Worm (Caenorhabditis elegans) whole organism, dauer: ENCODE measurements around the gene nrf-6.

Experiments used
- unc-62 ChIP-seq: sonication (generic microtip); optimal IDR thresholded peaks from 2 replicates; lab custom pipeline; 2017; ENCODE audit warnings: missing biosample characterization, missing genetic modification reagents, missing genetic modification characterization

nrf-6 gene

ce11 chrII:8032657-8033056 is at the start of gene nrf-6:
TSS of gene nrf-6 (minus strand) at chrII:8032708.
- TF ChIP-seq unc-62 (GFP tag; lab: Kevin White, UChicago), result no peak

DNA sequence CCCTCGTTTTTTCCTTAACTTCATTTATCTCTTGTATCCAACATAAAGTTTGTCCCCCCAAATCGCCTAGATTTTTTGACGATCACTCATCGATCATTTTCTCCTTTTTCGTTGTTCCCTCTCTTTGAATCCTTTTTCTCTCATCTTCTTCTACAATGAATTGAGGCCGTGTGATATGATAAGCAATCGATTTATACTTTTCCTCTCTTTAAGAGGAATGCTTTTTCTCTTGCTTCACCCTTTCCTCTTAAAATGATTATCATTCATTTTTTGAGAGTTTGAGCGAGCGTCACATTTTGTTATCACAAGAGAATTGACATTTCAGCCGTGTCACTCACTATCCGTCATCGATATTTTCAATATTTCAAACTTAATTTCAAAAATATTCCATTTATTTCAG is 45.5 kb upstream of the nrf-6 start, which contains the start of gene K02C4.5:
K02C4.5 (plus strand) TSS at position 395 of the 400 bp plus-strand sequence.
- TF ChIP-seq unc-62 (GFP tag; lab: Kevin White, UChicago), result no peak

ce11 chrII:8075324-8075810 is 42.9 kb upstream of the nrf-6 start, which contains the start of gene K02C4.2:
TSS of gene K02C4.2 (plus strand) at chrII:8075760.
- TF ChIP-seq unc-62 (GFP tag; lab: Kevin White, UChicago), result no peak

ce11 chrII:8074058-8074457 is 41.5 kb upstream of the nrf-6 start:
- TF ChIP-seq unc-62 (GFP tag; lab: Kevin White, UChicago), result no peak

ce11 chrII:8073222-8073621 is 40.7 kb upstream of the nrf-6 start, which contains the start of gene gpcp-2:
TSS of gene gpcp-2 (minus strand) at chrII:8073374.
- TF ChIP-seq unc-62 (GFP tag; lab: Kevin White, UChicago), result no peak

DNA sequence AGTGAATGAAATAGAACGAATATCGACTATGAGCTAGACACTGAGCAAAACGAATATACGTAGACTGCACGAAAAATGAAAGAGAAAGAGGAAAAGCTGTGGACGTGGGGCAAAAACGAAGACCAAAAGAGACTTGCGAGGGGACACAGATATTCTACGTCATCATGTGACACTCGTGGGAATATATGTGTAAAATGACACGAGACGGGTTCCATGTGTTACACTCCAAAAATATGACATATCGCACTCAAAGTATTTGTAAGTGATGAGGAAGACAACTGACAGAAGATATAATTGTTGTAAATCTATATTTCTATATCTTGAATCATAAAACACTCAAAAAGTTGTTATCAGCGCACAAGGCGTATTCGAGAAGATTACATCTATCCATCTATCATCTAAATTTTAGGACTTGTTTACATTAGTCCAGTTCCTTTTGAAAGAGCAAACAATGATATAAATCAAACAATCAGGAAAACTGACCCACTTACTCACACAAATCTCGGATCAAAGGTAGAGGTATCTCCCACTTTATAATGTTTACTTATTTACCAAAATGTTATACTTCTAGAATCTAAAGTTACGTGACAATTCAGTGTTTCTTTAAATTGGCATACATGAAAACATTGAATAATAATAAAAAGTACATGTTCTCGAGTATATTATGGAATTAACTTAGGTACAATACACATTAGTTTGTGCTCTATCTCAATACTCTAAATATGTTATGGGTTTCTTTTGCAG is 39.5 kb upstream of the nrf-6 start:
- no peak for TF ChIP-seq unc-62 (GFP tag; lab: Kevin White, UChicago)

DNA sequence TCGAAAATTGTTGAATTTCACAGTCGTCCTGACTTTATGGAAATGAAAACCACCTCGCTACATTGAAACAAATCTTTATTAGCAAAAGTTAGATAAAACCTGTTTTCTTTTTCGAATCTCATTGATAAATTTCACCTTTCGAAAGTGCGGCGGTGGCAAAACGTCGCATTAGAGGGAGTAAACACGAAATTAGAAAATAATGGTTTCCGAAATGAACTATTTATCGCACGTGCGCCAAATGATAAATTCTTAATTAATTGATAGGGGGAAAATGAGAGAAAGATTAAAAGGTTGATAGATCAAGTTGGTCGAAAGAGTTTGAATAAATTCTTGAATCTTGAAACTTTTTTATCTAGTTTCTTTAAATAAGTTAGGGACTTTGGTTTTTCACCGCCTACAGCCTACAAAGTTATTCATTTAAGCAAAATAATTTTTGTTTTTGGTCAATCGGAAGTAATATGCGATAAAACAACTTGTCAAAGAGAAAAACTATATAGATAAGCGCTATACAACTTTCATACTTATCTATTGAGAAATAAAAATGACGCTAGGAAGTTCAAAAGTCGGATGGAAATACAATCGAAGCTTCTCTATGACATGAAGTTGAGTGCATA is 38.6 kb upstream of the nrf-6 start:
- TF ChIP-seq unc-62 (GFP tag; lab: Kevin White, UChicago), result no peak

DNA sequence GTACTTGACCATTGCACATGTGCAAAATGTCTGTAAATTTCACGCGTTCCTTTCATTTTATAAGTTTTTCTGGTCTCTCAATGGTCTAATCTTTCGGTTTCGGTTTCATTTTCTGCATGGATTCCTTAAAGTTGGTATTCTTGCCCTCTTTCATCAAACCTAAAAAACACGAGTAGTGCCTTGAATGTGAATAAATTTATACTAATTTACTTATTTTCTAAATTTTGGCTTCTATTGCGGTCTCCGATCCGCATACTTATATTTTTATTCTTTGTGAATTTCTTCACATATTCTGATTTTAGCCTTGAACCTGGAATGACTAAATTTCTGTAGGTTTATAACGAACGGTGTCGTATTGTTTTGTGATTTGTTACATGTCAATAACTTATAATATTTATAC is 33.5 kb upstream of the nrf-6 start, which contains the start of gene pdha-1:
pdha-1 (plus strand) TSS at position 301 of the 400 bp plus-strand sequence.
- no peak for TF ChIP-seq unc-62 (GFP tag; lab: Kevin White, UChicago)

DNA sequence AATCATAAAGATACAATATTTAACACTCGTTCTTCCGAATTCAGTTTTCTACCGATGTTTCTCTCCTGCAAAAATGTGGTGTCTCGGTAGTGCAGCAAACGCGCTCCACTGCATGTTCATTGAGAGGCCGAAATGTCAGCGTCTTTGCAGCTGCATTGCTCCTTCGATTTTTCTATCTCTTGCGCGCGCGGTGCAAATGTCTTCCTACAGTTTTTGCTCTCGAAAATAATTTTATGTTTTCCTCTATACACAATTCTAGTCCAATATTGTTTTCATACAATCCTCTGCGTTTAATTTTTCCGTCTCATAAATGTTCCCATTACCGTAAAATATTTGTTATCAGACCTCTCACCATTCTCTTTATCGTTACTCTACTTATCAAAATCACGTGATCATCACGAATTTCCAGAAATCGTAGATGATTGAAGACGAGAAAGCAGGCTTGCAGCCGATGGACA is 29.9 kb upstream of the nrf-6 start, which contains the start of gene ufd-2:
ufd-2 (plus strand) TSS at position 408 of the 458 bp plus-strand sequence.
- no peak for TF ChIP-seq unc-62 (GFP tag; lab: Kevin White, UChicago)

DNA sequence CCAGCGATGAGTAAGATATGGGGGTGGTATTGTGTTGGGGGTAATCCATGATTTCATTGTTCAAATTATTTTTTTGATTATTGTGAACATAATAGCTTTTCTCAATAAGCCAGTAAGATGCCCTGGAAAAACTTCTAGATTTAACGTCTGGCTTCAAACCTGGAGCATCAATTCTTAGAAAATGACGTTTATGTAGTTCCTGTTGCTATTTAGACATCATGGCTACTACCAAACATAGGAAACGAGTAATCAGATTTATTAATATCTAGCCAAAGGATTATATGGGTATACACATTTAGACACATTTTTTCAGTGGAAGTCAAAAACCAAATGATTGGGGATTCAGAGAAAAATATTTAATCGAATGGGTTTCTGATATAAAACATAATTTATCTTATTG is 27.0 kb upstream of the nrf-6 start:
- no peak for TF ChIP-seq unc-62 (GFP tag; lab: Kevin White, UChicago)

DNA sequence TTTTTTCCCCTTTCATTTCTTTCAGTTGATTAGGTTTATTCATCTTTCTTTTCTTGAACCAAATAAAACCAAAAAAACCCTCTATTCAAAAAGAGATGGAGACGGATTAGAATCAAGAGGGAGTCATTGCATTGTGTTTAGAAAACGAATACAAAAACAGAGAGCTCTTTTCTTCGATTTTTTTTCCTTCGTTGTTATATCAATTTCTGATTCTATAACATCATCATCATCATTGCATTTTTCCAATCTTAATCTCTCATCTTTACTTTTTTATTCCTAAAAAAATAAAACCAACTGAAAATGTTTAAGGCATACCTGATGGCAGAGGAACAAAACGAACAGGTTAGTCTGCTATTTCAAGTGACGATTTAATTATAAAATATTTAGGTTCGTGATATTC is 26.3 kb upstream of the nrf-6 start, which contains the start of gene T05H10.8:
T05H10.8 (plus strand) TSS at position 301 of the 400 bp plus-strand sequence.
- no peak for TF ChIP-seq unc-62 (GFP tag; lab: Kevin White, UChicago)

ce11 chrII:8057911-8058310 is 25.4 kb upstream of the nrf-6 start:
- no peak for TF ChIP-seq unc-62 (GFP tag; lab: Kevin White, UChicago)

DNA sequence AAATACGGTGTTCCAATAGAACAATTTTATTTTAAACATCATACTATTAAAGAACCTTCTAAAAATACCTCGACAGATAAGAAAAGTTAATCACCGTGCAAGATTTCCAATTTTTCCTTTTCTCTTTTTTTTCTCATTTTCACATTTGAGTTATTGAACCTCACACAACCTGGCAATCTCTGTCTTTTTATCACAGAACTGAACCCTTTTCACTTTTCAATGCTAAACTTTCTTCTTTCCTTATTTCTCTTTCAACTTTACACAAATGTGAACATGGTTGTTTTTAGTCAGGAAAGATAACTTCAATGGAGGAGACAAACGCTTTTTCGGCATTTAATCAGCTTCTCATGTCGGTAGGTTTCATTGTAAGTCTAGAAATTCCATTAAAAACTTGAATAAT is 20.3 kb upstream of the nrf-6 start, which contains the start of gene T05H10.4:
T05H10.4 (plus strand) TSS at position 301 of the 400 bp plus-strand sequence.
- no peak for TF ChIP-seq unc-62 (GFP tag; lab: Kevin White, UChicago)

DNA sequence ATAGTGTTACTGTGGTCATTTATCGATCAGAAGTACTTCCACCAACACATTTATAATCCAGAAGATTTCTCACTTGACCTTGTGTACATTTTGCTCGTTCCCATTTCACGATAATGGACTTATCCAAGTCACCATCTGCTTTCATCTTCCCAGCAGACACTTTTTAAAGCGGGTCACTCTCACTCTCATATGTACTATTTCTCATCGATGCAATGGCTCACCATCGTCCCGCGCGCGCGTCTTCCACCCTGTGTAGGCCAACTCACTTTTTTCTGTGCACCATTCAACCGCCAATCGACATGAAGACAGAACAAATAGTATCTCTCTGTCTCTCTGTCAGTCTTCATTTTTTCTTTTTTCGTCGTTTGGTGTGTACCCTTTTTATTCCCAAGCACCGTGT is 19.7 kb upstream of the nrf-6 start:
- no peak for TF ChIP-seq unc-62 (GFP tag; lab: Kevin White, UChicago)

- no peak for TF ChIP-seq unc-62 (GFP tag; lab: Kevin White, UChicago)
Observed at ce11 chrII:8051330-8051729, 18.8 kb upstream of the nrf-6 start.

DNA sequence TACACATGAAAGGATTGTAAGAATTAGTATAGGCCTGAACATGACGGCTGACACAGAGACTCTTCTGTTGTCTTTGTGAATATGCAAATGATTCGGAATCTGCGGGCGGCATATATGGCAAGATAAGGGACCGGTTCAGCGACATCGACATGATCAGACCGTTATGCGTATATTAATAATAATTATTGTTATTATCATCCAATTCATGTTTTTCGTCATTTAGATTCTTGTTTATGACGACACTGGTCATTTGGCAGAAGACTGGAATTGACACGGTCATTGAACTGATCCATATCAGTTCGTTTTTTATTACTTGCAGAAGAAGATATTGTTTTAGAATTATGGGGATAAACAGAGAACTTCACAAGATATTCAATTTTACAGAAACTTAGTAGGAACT is 18.0 kb upstream of the nrf-6 start, which contains the start of gene mtre-1:
mtre-1 (minus strand) TSS at position 101 of the 400 bp plus-strand sequence.
- no peak for TF ChIP-seq unc-62 (GFP tag; lab: Kevin White, UChicago)
